Fruit fly (Drosophila melanogaster): Measurements from ENCODE around the gene Der-1.
A peak's percentile ranks its signal among the peaks of the same experiment; 100 is the strongest.

Gene Der-1

dm6 chr2L:1938004-1938403 is 35.8 kb upstream of the Der-1 start:
- 0 out of 3 replicates have a peak, but pooled peaks have one; percentile 38 for TF ChIP-seq zen2 (GFP tag; IDR thresholded peaks at IDR 0.05; ENCODE audit: partially characterized antibody)
- TF ChIP-seq pfk (GFP tag; optimal IDR thresholded peaks at IDR 0.05) = no peak
- peak; percentile 58 for TF ChIP-seq sna (GFP tag; IDR thresholded peaks at IDR 0.05; ENCODE audit: partially characterized antibody)
- TF ChIP-seq Doc2 (GFP tag; IDR thresholded peaks at IDR 0.05) = no peak
- TF ChIP-seq BtbVII (GFP tag; optimal IDR thresholded peaks at IDR 0.05) = no peak
- no peak for TF ChIP-seq Lhr (GFP tag; optimal IDR thresholded peaks at IDR 0.05)
- TF ChIP-seq CG10431 (GFP tag; optimal IDR thresholded peaks at IDR 0.05) = no peak
- TF ChIP-seq dimm (GFP tag; IDR thresholded peaks at IDR 0.05) = no peak
- no peak for TF ChIP-seq zen (tag; optimal IDR thresholded peaks at IDR 0.05)
- no peak for TF ChIP-seq Dref (GFP tag; IDR thresholded peaks at IDR 0.05)
- TF ChIP-seq Sry-β (GFP tag; optimal IDR thresholded peaks at IDR 0.05) = no peak
- no peak for TF ChIP-seq vvl (GFP tag; IDR thresholded peaks at IDR 0.05)
- 0 out of 2 replicates have a peak, but pooled peaks have one; percentile 50 for TF ChIP-seq CG42726 (GFP tag; IDR thresholded peaks at IDR 0.05; ENCODE audit: partially characterized antibody)
- TF ChIP-seq Meics (GFP tag; optimal IDR thresholded peaks at IDR 0.05) = no peak
- TF ChIP-seq ara (GFP tag; IDR thresholded peaks at IDR 0.05) = no peak
- TF ChIP-seq CG11560 (tag; IDR thresholded peaks at IDR 0.05) = no peak
- peak; percentile 32 for TF ChIP-seq unc-4 (GFP tag; IDR thresholded peaks at IDR 0.05; ENCODE audit: partially characterized antibody)
- TF ChIP-seq oc (tag; optimal IDR thresholded peaks at IDR 0.05) = no peak
- peak; percentile 37 for TF ChIP-seq CG13287 (GFP tag; IDR thresholded peaks at IDR 0.05; ENCODE audit: partially characterized antibody)
- TF ChIP-seq gro (GFP tag; optimal IDR thresholded peaks at IDR 0.05) = no peak
- TF ChIP-seq Xbp1 (GFP tag; optimal IDR thresholded peaks at IDR 0.05) = no peak
- no peak for TF ChIP-seq NC2α (GFP tag; optimal IDR thresholded peaks at IDR 0.05)
- TF ChIP-seq zfh2 (GFP tag; optimal IDR thresholded peaks at IDR 0.05) = no peak
- TF ChIP-seq usp (GFP tag; optimal IDR thresholded peaks at IDR 0.05) = no peak
- TF ChIP-seq knrl (GFP tag; IDR thresholded peaks at IDR 0.05; ENCODE audit: partially characterized antibody) = peak; percentile 50; the same call in 2 of the 3 replicates
- no peak for TF ChIP-seq CG3726 (GFP tag; IDR thresholded peaks at IDR 0.05)
- peak; percentile 53 for TF ChIP-seq CG34224 (GFP tag; IDR thresholded peaks at IDR 0.05; ENCODE audit: partially characterized antibody)
- peak; percentile 74 for TF ChIP-seq Bgb (GFP tag; IDR thresholded peaks at IDR 0.05; ENCODE audit: partially characterized antibody)
- peak; percentile 75 for TF ChIP-seq amos (GFP tag; IDR thresholded peaks at IDR 0.05; ENCODE audit: partially characterized antibody)
- no peak for TF ChIP-seq CG31441 (GFP tag; IDR thresholded peaks at IDR 0.05)
- TF ChIP-seq sc (optimal IDR thresholded peaks at IDR 0.05) = no peak
- TF ChIP-seq sc (GFP tag; optimal IDR thresholded peaks at IDR 0.05) = no peak
- no peak for TF ChIP-seq Neu2 (GFP tag; optimal IDR thresholded peaks at IDR 0.05; ENCODE audit: borderline replicate concordance)
- no peak for TF ChIP-seq ase (GFP tag; IDR thresholded peaks at IDR 0.05)
- TF ChIP-seq Opbp (GFP tag; IDR thresholded peaks at IDR 0.05; ENCODE audit: partially characterized antibody) = peak; percentile 84
- peak; percentile 56 for TF ChIP-seq sens (GFP tag)
- peak; percentile 62 for TF ChIP-seq Scr (GFP tag; IDR thresholded peaks at IDR 0.05; ENCODE audit: partially characterized antibody)
- TF ChIP-seq CG6854 (GFP tag; optimal IDR thresholded peaks at IDR 0.05) = no peak
- no peak for TF ChIP-seq Kr (GFP tag; optimal IDR thresholded peaks at IDR 0.05)
- TF ChIP-seq CG3407 (GFP tag; optimal IDR thresholded peaks at IDR 0.05) = no peak
- TF ChIP-seq CG14441 (GFP tag; IDR thresholded peaks at IDR 0.05) = no peak
- TF ChIP-seq cas (GFP tag; IDR thresholded peaks at IDR 0.05) = no peak
- TF ChIP-seq CG43689 (GFP tag; IDR thresholded peaks at IDR 0.05) = no peak
- TF ChIP-seq CG17829 (tag; optimal IDR thresholded peaks at IDR 0.05) = no peak
- TF ChIP-seq kay (GFP tag; optimal IDR thresholded peaks at IDR 0.05) = no peak
- TF ChIP-seq CG34422 (GFP tag; IDR thresholded peaks at IDR 0.05) = no peak
- TF ChIP-seq vnd (GFP tag; IDR thresholded peaks at IDR 0.05; ENCODE audit: partially characterized antibody) = peak; percentile 56; the same call in 2 of the 3 replicates
- TF ChIP-seq CG14860 (GFP tag; IDR thresholded peaks at IDR 0.05; ENCODE audit: partially characterized antibody) = peak; percentile 42; the same call in 1 of the 3 replicates
- no peak for TF ChIP-seq Hmx (GFP tag; optimal IDR thresholded peaks at IDR 0.05)
- peak; percentile 68 for TF ChIP-seq nerfin-2 (GFP tag; IDR thresholded peaks at IDR 0.05; ENCODE audit: partially characterized antibody)

All from whole organism, embryonic.